Worm (Caenorhabditis elegans) whole organism, L2 larva: ENCODE data around the gene T19C9.10.
"Not testable (repeated sequence)": the region's sequence is repeated elsewhere in the genome, so short reads cannot be mapped to it uniquely, and the experiment has no call there.

Experiments
- R02D3.7 ChIP-seq: fragments of 150-350 bp; optimal IDR thresholded peaks from 2 replicates; lab custom pipeline; 2014; ENCODE audit warnings: missing biosample characterization, missing genetic modification characterization
- Y55F3AM.14 ChIP-seq: fragments of 200-800 bp; sonication (Bioruptor generic); optimal IDR thresholded peaks from 2 replicates; lab custom pipeline; 2018; ENCODE audit warnings: mild to moderate bottlenecking, missing genetic modification characterization, missing compliant biosample characterization
- ZK546.5 ChIP-seq: sonication (generic microtip); optimal IDR thresholded peaks from 2 replicates; lab custom pipeline; 2017; ENCODE audit warnings: missing biosample characterization, missing genetic modification characterization
- alr-1 ChIP-seq: fragments of 150-350 bp; optimal IDR thresholded peaks from 2 replicates; lab custom pipeline; 2014; ENCODE audit warnings: missing biosample characterization, missing genetic modification characterization
- aly-2 ChIP-seq: fragments of 150-350 bp; optimal IDR thresholded peaks from 2 replicates; lab custom pipeline; 2014; ENCODE audit warnings: missing biosample characterization, missing genetic modification characterization
- ama-1 ChIP-seq: fragments of 150-350 bp; optimal IDR thresholded peaks from 2 replicates; lab custom pipeline; 2018; ENCODE audit warnings: inconsistent platforms
- blmp-1 ChIP-seq: sonication (generic microtip); optimal IDR thresholded peaks from 2 replicates; lab custom pipeline; 2017; ENCODE audit warnings: missing genetic modification characterization, mild to moderate bottlenecking, missing compliant biosample characterization, antibody characterized with exemption, moderate library complexity; ENCODE audit not compliant: insufficient read depth
- ceh-16 ChIP-seq: fragments of 150-350 bp; optimal IDR thresholded peaks from 2 replicates; lab custom pipeline; 2014; ENCODE audit warnings: missing biosample characterization, missing genetic modification characterization
- ceh-82 ChIP-seq: fragments of 150-350 bp; optimal IDR thresholded peaks from 2 replicates; lab custom pipeline; 2014; ENCODE audit warnings: missing biosample characterization, missing genetic modification characterization
- crh-2 ChIP-seq: sonication (generic microtip); optimal IDR thresholded peaks from 2 replicates; lab custom pipeline; 2017; ENCODE audit warnings: missing biosample characterization, missing genetic modification characterization
- dmd-4 ChIP-seq: sonication (generic microtip); optimal IDR thresholded peaks from 2 replicates; lab custom pipeline; 2017; ENCODE audit warnings: missing biosample characterization, missing genetic modification characterization
- elt-3 ChIP-seq: sonication (generic microtip); optimal IDR thresholded peaks from 2 replicates; lab custom pipeline; 2017; ENCODE audit warnings: missing biosample characterization, missing genetic modification characterization
- fos-1 ChIP-seq: fragments of 150-350 bp; optimal IDR thresholded peaks from 2 replicates; lab custom pipeline; 2014; ENCODE audit warnings: missing biosample characterization, missing genetic modification characterization
- lin-11 ChIP-seq: fragments of 150-350 bp; sonication (generic microtip); optimal IDR thresholded peaks from 2 replicates; lab custom pipeline; 2014; ENCODE audit warnings: missing biosample characterization, missing genetic modification characterization, inconsistent platforms, mixed read lengths
- lin-39 ChIP-seq: fragments of 150-350 bp; optimal IDR thresholded peaks from 2 replicates; lab custom pipeline; 2014; ENCODE audit warnings: missing biosample characterization, missing genetic modification reagents, missing genetic modification characterization
- mab-5 ChIP-seq: fragments of 150-350 bp; optimal IDR thresholded peaks from 2 replicates; lab custom pipeline; 2014; ENCODE audit warnings: missing biosample characterization, missing genetic modification characterization
- mbf-1 ChIP-seq: sonication (generic microtip); optimal IDR thresholded peaks from 2 replicates; lab custom pipeline; 2017; ENCODE audit warnings: missing biosample characterization, missing genetic modification characterization
- mdl-1 ChIP-seq, 2 experiments: fragments of 150-350 bp in 1 of 2; sonication (generic microtip) in 1 of 2; optimal IDR thresholded peaks; 2 replicates each; lab custom pipeline; 2017; ENCODE audit warnings: missing biosample characterization in 2 of 2, missing genetic modification characterization in 2 of 2
- nhr-10 ChIP-seq: sonication (generic microtip); optimal IDR thresholded peaks from 2 replicates; lab custom pipeline; 2017; ENCODE audit warnings: missing biosample characterization, missing genetic modification characterization
- nhr-11 ChIP-seq: fragments of 150-350 bp; optimal IDR thresholded peaks from 2 replicates; lab custom pipeline; 2014; ENCODE audit warnings: missing biosample characterization, missing genetic modification characterization
- nhr-12 ChIP-seq: fragments of 150-350 bp; optimal IDR thresholded peaks from 2 replicates; lab custom pipeline; 2014; ENCODE audit warnings: missing biosample characterization, missing genetic modification characterization
- nhr-129 ChIP-seq: fragments of 150-350 bp; optimal IDR thresholded peaks from 2 replicates; lab custom pipeline; 2014; ENCODE audit warnings: missing biosample characterization, missing genetic modification characterization
- nhr-25 ChIP-seq: fragments of 150-350 bp; sonication (generic microtip); optimal IDR thresholded peaks from 3 replicates; lab custom pipeline; 2014; ENCODE audit warnings: missing biosample characterization, missing genetic modification characterization
- peb-1 ChIP-seq: fragments of 150-350 bp; optimal IDR thresholded peaks from 2 replicates; lab custom pipeline; 2014; ENCODE audit warnings: missing biosample characterization, missing genetic modification characterization
- sma-9 ChIP-seq, 2 experiments: fragments of 150-350 bp in 1 of 2; sonication (generic microtip) in 1 of 2; optimal IDR thresholded peaks; 2 replicates each; lab custom pipeline; 2014 to 2016; ENCODE audit warnings: missing genetic modification characterization in 2 of 2, mild to moderate bottlenecking in 1 of 2, missing biosample characterization in 1 of 2, missing compliant biosample characterization in 1 of 2, missing genetic modification reagents in 1 of 2, moderate library complexity in 1 of 2
- snpc-4 ChIP-seq: fragments of 150-350 bp; optimal IDR thresholded peaks from 2 replicates; lab custom pipeline; 2014; ENCODE audit warnings: missing biosample characterization, missing genetic modification characterization
- unc-55 ChIP-seq: fragments of 150-350 bp; sonication (generic microtip); optimal IDR thresholded peaks from 3 replicates; lab custom pipeline; 2014; ENCODE audit warnings: missing biosample characterization, missing genetic modification reagents, missing genetic modification characterization
- unc-62 ChIP-seq: fragments of 150-350 bp; optimal IDR thresholded peaks from 2 replicates; lab custom pipeline; 2014; ENCODE audit warnings: missing biosample characterization, missing genetic modification reagents, missing genetic modification characterization
- zag-1 ChIP-seq: fragments of 150-350 bp; optimal IDR thresholded peaks from 2 replicates; lab custom pipeline; 2014; ENCODE audit warnings: missing biosample characterization, missing genetic modification characterization
- ztf-1 ChIP-seq: fragments of 200-800 bp; sonication (Bioruptor generic); conservative IDR thresholded peaks from 2 replicates; pipeline ENCODE4 v1.3.6; 2022; ENCODE audit warnings: missing genetic modification characterization, missing compliant biosample characterization
- ztf-4 ChIP-seq: fragments of 150-350 bp; optimal IDR thresholded peaks from 2 replicates; lab custom pipeline; 2014; ENCODE audit warnings: missing biosample characterization, missing genetic modification characterization

T19C9.10 gene

ce11 chrV:17243016-17243415 is 6.6 kb downstream of the T19C9.10 start:
- TF ChIP-seq aly-2, result no peak
- TF ChIP-seq fos-1 (tag; lab: Kevin White, UChicago), result peak; percentile 87
- no peak for TF ChIP-seq alr-1 (tag; lab: Kevin White, UChicago)
- TF ChIP-seq ama-1 (lab: Kevin White, UChicago), result no peak
- no peak for TF ChIP-seq ztf-4 (tag; lab: Kevin White, UChicago)

- TF ChIP-seq nhr-11 (tag; lab: Kevin White, UChicago) (no peak), peb-1 (tag; lab: Kevin White, UChicago) (no peak), nhr-129 (tag; lab: Kevin White, UChicago) (no peak), aly-2 (no peak), R02D3.7 (no peak), unc-62 (GFP tag; lab: Kevin White, UChicago) (no peak), mdl-1 (tag; optimal IDR thresholded peaks at IDR 0.05; lab: Kevin White, UChicago) (no peak), ZK546.5 (no peak), sma-9 (GFP tag; optimal IDR thresholded peaks at IDR 0.05; lab: Kevin White, UChicago) (no peak), sma-9 (tag; optimal IDR thresholded peaks at IDR 0.05; lab: Kevin White, UChicago) (no peak), mab-5 (tag; lab: Kevin White, UChicago) (no peak)
Measured at ce11 chrV:17245406-17245805, 9.0 kb downstream of the T19C9.10 start, which contains the start of gene clec-242. TSS of gene clec-242 (minus strand) at chrV:17245506.

- TF ChIP-seq mbf-1 (tag; lab: Kevin White, UChicago) (no peak), unc-62 (GFP tag; lab: Kevin White, UChicago) (no peak), blmp-1 (no peak), lin-11 (tag; lab: Kevin White, UChicago) (no peak), zag-1 (tag; lab: Kevin White, UChicago) (no peak), ztf-4 (tag; lab: Kevin White, UChicago) (no peak), peb-1 (tag; lab: Kevin White, UChicago) (no peak), ceh-16 (tag; lab: Kevin White, UChicago) (no peak), unc-55 (GFP tag; lab: Kevin White, UChicago) (no peak), mab-5 (tag; lab: Kevin White, UChicago) (no peak), aly-2 (no peak), crh-2 (no peak), snpc-4 (tag; lab: Kevin White, UChicago) (no peak), sma-9 (GFP tag; optimal IDR thresholded peaks at IDR 0.05; lab: Kevin White, UChicago) (no peak), sma-9 (tag; optimal IDR thresholded peaks at IDR 0.05; lab: Kevin White, UChicago) (no peak), ZK546.5 (no peak)
Measured at ce11 chrV:17248915-17249314, 12.5 kb downstream of the T19C9.10 start, which contains the start of gene clec-243. TSS of gene clec-243 (minus strand) at chrV:17249015.

- no peak for TF ChIP-seq dmd-4
- no peak for TF ChIP-seq nhr-12 (tag; lab: Kevin White, UChicago)
- TF ChIP-seq Y55F3AM.14 (GFP tag; lab: Kevin White, UChicago), result no peak
- TF ChIP-seq nhr-10 (tag; lab: Kevin White, UChicago), result no peak
- no peak for TF ChIP-seq nhr-25 (tag; lab: Kevin White, UChicago)
- no peak for TF ChIP-seq elt-3 (tag; lab: Kevin White, UChicago)
- TF ChIP-seq lin-39, result no peak
- no peak for TF ChIP-seq unc-55 (GFP tag; lab: Kevin White, UChicago)
- TF ChIP-seq blmp-1, result no peak
- TF ChIP-seq sma-9 (GFP tag; optimal IDR thresholded peaks at IDR 0.05; lab: Kevin White, UChicago), result no peak
- no peak for TF ChIP-seq sma-9 (tag; optimal IDR thresholded peaks at IDR 0.05; lab: Kevin White, UChicago)
- TF ChIP-seq ceh-82 (tag; lab: Kevin White, UChicago), result no peak
Measured at ce11 chrV:17251364-17251961, 15.1 kb downstream of the T19C9.10 start, which contains the start of gene Y61B8A.6. TSS of gene Y61B8A.6 (plus strand) at chrV:17251911.

ce11 chrV:17255028-17255427 is 18.6 kb downstream of the T19C9.10 start, which contains the start of gene srh-116:
TSS of gene srh-116 (minus strand) at chrV:17255128.
- TF ChIP-seq ztf-1 (GFP tag; lab: Robert Waterston, UW); unc-55 (GFP tag; lab: Kevin White, UChicago); mbf-1 (tag; lab: Kevin White, UChicago): not testable (repeated sequence)
- TF ChIP-seq, all 48 proteins: peak for 0; not testable (repeated sequence) for 48
